Worm (Caenorhabditis elegans) whole organism, L4/young adult: Measurements from ENCODE around the gene F54F12.1.

Experiments
- W03F9.2 ChIP-seq: fragments of 150-350 bp; optimal IDR thresholded peaks from 2 replicates; lab custom pipeline; 2014; ENCODE audit warnings: missing biosample characterization, missing genetic modification characterization
- dao-5 ChIP-seq: sonication (generic microtip); optimal IDR thresholded peaks from 2 replicates; lab custom pipeline; 2016; ENCODE audit warnings: missing genotype, missing genetic modification characterization, moderate library complexity, missing compliant biosample characterization
- him-1 ChIP-seq: sonication (generic microtip); optimal IDR thresholded peaks from 2 replicates; lab custom pipeline; 2016; ENCODE audit warnings: missing genotype, missing genetic modification reagents, missing genetic modification characterization, missing compliant biosample characterization

- TF ChIP-seq him-1, result no peak
- TF ChIP-seq W03F9.2 (tag; lab: Kevin White, UChicago), result no peak
- no peak for TF ChIP-seq dao-5 (tag; lab: Kevin White, UChicago)
Measured at ce11 chrIII:13066828-13067227, 11.6 kb upstream of the F54F12.1 start.
